Fruit fly (Drosophila melanogaster) whole organism, embryonic: ENCODE data around the gene fog.

Experiments
- Adf1 ChIP-seq: fragments of 200-800 bp; sonication (Bioruptor generic); IDR thresholded peaks from 2 replicates; pipeline ENCODE4 v1.3.6; 2022; ENCODE audit warnings: missing biosample characterization, missing genetic modification characterization
- Atf-2 ChIP-seq: fragments of 200-800 bp; sonication (Bioruptor generic); optimal IDR thresholded peaks from 2 replicates; lab custom pipeline; 2016; ENCODE audit warnings: missing biosample characterization, missing genetic modification characterization
- Atf3 ChIP-seq: fragments of 200-800 bp; sonication (Bioruptor generic); optimal IDR thresholded peaks from 3 replicates; lab custom pipeline; 2016; ENCODE audit warnings: missing biosample characterization, missing genetic modification characterization
- Atf6 ChIP-seq: fragments of 200-800 bp; sonication (Bioruptor generic); IDR thresholded peaks from 2 replicates; pipeline ENCODE4 v1.3.6; 2022; ENCODE audit warnings: missing biosample characterization, missing genetic modification characterization
- CG10321 ChIP-seq: fragments of 200-800 bp; sonication (Bioruptor generic); IDR thresholded peaks from 2 replicates; pipeline ENCODE4 v1.3.6; 2022; ENCODE audit warnings: missing biosample characterization, missing genetic modification characterization
- CG10565 ChIP-seq: fragments of 200-800 bp; sonication (Bioruptor generic); optimal IDR thresholded peaks from 3 replicates; lab custom pipeline; 2016; ENCODE audit warnings: missing biosample characterization, mild to moderate bottlenecking, missing genetic modification characterization
- CG11085 ChIP-seq: fragments of 200-800 bp; sonication (Bioruptor generic); IDR thresholded peaks from 2 replicates; pipeline ENCODE4 v1.3.6; 2022; ENCODE audit warnings: missing biosample characterization, missing genetic modification characterization
- CG1233 ChIP-seq: fragments of 200-800 bp; sonication (Bioruptor generic); optimal IDR thresholded peaks from 4 replicates; lab custom pipeline; 2018; ENCODE audit warnings: missing biosample characterization, mild to moderate bottlenecking, missing genetic modification characterization
- CG15696 ChIP-seq: fragments of 200-800 bp; sonication (Bioruptor generic); optimal IDR thresholded peaks from 2 replicates; lab custom pipeline; 2019; ENCODE audit warnings: missing biosample characterization, mild to moderate bottlenecking, missing genetic modification characterization, moderate library complexity
- CG2199 ChIP-seq: fragments of 200-800 bp; sonication (Bioruptor generic); IDR thresholded peaks from 3 replicates; pipeline ENCODE4 v1.3.6; 2022; ENCODE audit warnings: missing biosample characterization, missing genetic modification characterization
- CG2875 ChIP-seq: fragments of 200-800 bp; sonication (Bioruptor generic); optimal IDR thresholded peaks from 2 replicates; lab custom pipeline; 2017; ENCODE audit warnings: missing biosample characterization, mild to moderate bottlenecking, missing genetic modification characterization, missing genetic modification reagents
- CG30403 ChIP-seq: fragments of 200-800 bp; sonication (Bioruptor generic); optimal IDR thresholded peaks from 3 replicates; lab custom pipeline; 2016; ENCODE audit warnings: missing biosample characterization, missing genetic modification characterization
- CG34376 ChIP-seq: fragments of 200-800 bp; sonication (Bioruptor generic); optimal IDR thresholded peaks from 2 replicates; lab custom pipeline; 2018; ENCODE audit warnings: missing biosample characterization, mild to moderate bottlenecking, missing genetic modification characterization
- CG34422 ChIP-seq: fragments of 200-800 bp; sonication (Bioruptor generic); IDR thresholded peaks from 3 replicates; pipeline ENCODE4 v1.3.6; 2022; ENCODE audit warnings: missing biosample characterization, missing genetic modification characterization
- CG4328 ChIP-seq: fragments of 200-800 bp; sonication (Bioruptor generic); optimal IDR thresholded peaks from 3 replicates; lab custom pipeline; 2017; ENCODE audit warnings: missing biosample characterization, missing genetic modification reagents, missing genetic modification characterization
- CG6854 ChIP-seq: fragments of 200-800 bp; sonication (Bioruptor generic); optimal IDR thresholded peaks from 3 replicates; lab custom pipeline; 2017; ENCODE audit warnings: missing biosample characterization, mild to moderate bottlenecking, missing genetic modification characterization
- CG7271 ChIP-seq: fragments of 200-800 bp; sonication (Bioruptor generic); optimal IDR thresholded peaks from 2 replicates; lab custom pipeline; 2018; ENCODE audit warnings: missing biosample characterization, mild to moderate bottlenecking, missing genetic modification characterization, moderate library complexity
- CG8924 ChIP-seq: fragments of 200-800 bp; optimal IDR thresholded peaks from 3 replicates; lab custom pipeline; 2019; ENCODE audit warnings: missing biosample characterization, mild to moderate bottlenecking, missing genetic modification characterization, moderate library complexity
- CG9727 ChIP-seq: fragments of 200-800 bp; sonication (Bioruptor generic); optimal IDR thresholded peaks from 3 replicates; lab custom pipeline; 2017; ENCODE audit warnings: missing biosample characterization, mild to moderate bottlenecking, missing genetic modification characterization
- CG9876 ChIP-seq: fragments of 200-800 bp; sonication (Bioruptor generic); optimal IDR thresholded peaks from 2 replicates; lab custom pipeline; 2016; ENCODE audit warnings: missing biosample characterization, missing genetic modification characterization
- Dad ChIP-seq: fragments of 200-800 bp; sonication (Bioruptor generic); optimal IDR thresholded peaks from 3 replicates; lab custom pipeline; 2016; ENCODE audit warnings: missing biosample characterization, missing genetic modification characterization
- Dll ChIP-seq: fragments of 200-800 bp; sonication (Bioruptor generic); IDR thresholded peaks from 4 replicates; pipeline ENCODE4 v1.3.6; 2022; ENCODE audit warnings: missing biosample characterization, missing genetic modification characterization; ENCODE audit not compliant: partially characterized antibody
- Dref ChIP-seq: fragments of 200-800 bp; sonication (Bioruptor generic); IDR thresholded peaks from 2 replicates; pipeline ENCODE4 v1.3.6; 2022; ENCODE audit warnings: missing biosample characterization, missing genetic modification characterization
- Drgx ChIP-seq: fragments of 200-800 bp; sonication (Bioruptor generic); IDR thresholded peaks from 2 replicates; pipeline ENCODE4 v1.3.6; 2022; ENCODE audit warnings: missing biosample characterization, missing genetic modification characterization
- H2.0 ChIP-seq: fragments of 200-800 bp; sonication (Bioruptor generic); IDR thresholded peaks from 2 replicates; pipeline ENCODE4 v1.3.6; 2022; ENCODE audit warnings: missing biosample characterization, missing genetic modification characterization
- HmgZ ChIP-seq: fragments of 200-800 bp; sonication (Bioruptor generic); optimal IDR thresholded peaks from 2 replicates; lab custom pipeline; 2018; ENCODE audit warnings: missing biosample characterization, mild to moderate bottlenecking, missing genetic modification characterization
- MBD-R2 ChIP-seq: fragments of 200-800 bp; sonication (Bioruptor generic); IDR thresholded peaks from 2 replicates; pipeline ENCODE4 v1.3.6; 2022; ENCODE audit warnings: missing biosample characterization, missing genetic modification characterization
- Nf-YB ChIP-seq: fragments of 200-800 bp; sonication (Bioruptor generic); optimal IDR thresholded peaks from 3 replicates; lab custom pipeline; 2019; ENCODE audit warnings: missing biosample characterization, mild to moderate bottlenecking, missing genetic modification characterization, moderate library complexity
- Scr ChIP-seq: fragments of 200-800 bp; sonication (Bioruptor generic); IDR thresholded peaks from 2 replicates; pipeline ENCODE4 v1.3.6; 2022; ENCODE audit warnings: missing biosample characterization, missing genetic modification characterization; ENCODE audit not compliant: partially characterized antibody
- Spps ChIP-seq: fragments of 200-800 bp; sonication (Bioruptor generic); optimal IDR thresholded peaks from 2 replicates; lab custom pipeline; 2018; ENCODE audit warnings: missing biosample characterization, mild to moderate bottlenecking, missing genetic modification characterization
- Stat92E ChIP-seq, 3 experiments: fragments of >200 bp in 2 of 3; fragments of 200-800 bp in 1 of 3; sonication (Bioruptor generic) in 1 of 3; optimal IDR thresholded peaks; 2 replicates each; lab custom pipeline; 2017 to 2019; ENCODE audit warnings: missing biosample characterization in 3 of 3, missing genetic modification characterization in 3 of 3, mild to moderate bottlenecking in 1 of 3, moderate library complexity in 1 of 3
- Tbp ChIP-seq: fragments of >200 bp; optimal IDR thresholded peaks from 2 replicates; lab custom pipeline; 2018; ENCODE audit warnings: missing biosample characterization, missing genetic modification characterization
- YL-1 ChIP-seq: fragments of 200-800 bp; sonication (Bioruptor generic); optimal IDR thresholded peaks from 3 replicates; lab custom pipeline; 2017; ENCODE audit warnings: missing biosample characterization, mild to moderate bottlenecking, missing genetic modification characterization
- dati ChIP-seq: fragments of 200-800 bp; sonication (Bioruptor generic); IDR thresholded peaks from 2 replicates; pipeline ENCODE4 v1.3.6; 2022; ENCODE audit warnings: missing biosample characterization, missing genetic modification characterization
- gro ChIP-seq: fragments of 200-800 bp; sonication (Bioruptor generic); optimal IDR thresholded peaks from 2 replicates; lab custom pipeline; 2016; ENCODE audit warnings: missing biosample characterization, missing genetic modification characterization
- lbe ChIP-seq: fragments of 200-800 bp; sonication (Bioruptor generic); optimal IDR thresholded peaks from 2 replicates; lab custom pipeline; 2016; ENCODE audit warnings: missing biosample characterization, mild to moderate bottlenecking, missing genetic modification characterization
- lola ChIP-seq, 3 experiments: fragments of >200 bp in 2 of 3; fragments of 200-800 bp in 1 of 3; sonication (Bioruptor generic) in 1 of 3; optimal IDR thresholded peaks; 2 replicates each; lab custom pipeline; 2017 to 2019; ENCODE audit warnings: missing biosample characterization in 3 of 3, missing genetic modification characterization in 3 of 3, mild to moderate bottlenecking in 1 of 3, moderate library complexity in 1 of 3
- luna ChIP-seq: fragments of 200-800 bp; sonication (Bioruptor generic); optimal IDR thresholded peaks from 2 replicates; lab custom pipeline; 2016; ENCODE audit warnings: missing biosample characterization, missing genetic modification characterization
- nom ChIP-seq: fragments of 200-800 bp; sonication (Bioruptor generic); optimal IDR thresholded peaks from 2 replicates; lab custom pipeline; 2017; ENCODE audit warnings: missing biosample characterization, missing genetic modification characterization, mild to moderate bottlenecking, moderate library complexity, missing genetic modification reagents
- pfk ChIP-seq: fragments of 200-800 bp; sonication (Bioruptor generic); optimal IDR thresholded peaks from 2 replicates; lab custom pipeline; 2018; ENCODE audit warnings: missing biosample characterization, mild to moderate bottlenecking, missing genetic modification characterization, moderate library complexity
- pho ChIP-seq: fragments of 200-800 bp; sonication (Bioruptor generic); optimal IDR thresholded peaks from 2 replicates; lab custom pipeline; 2016; ENCODE audit warnings: missing biosample characterization, missing genetic modification characterization
- phol ChIP-seq: fragments of 200-800 bp; sonication (Bioruptor generic); optimal IDR thresholded peaks from 3 replicates; lab custom pipeline; 2018; ENCODE audit warnings: missing biosample characterization, mild to moderate bottlenecking, missing genetic modification characterization, moderate library complexity
- pnt ChIP-seq: fragments of 200-800 bp; sonication (Bioruptor generic); optimal IDR thresholded peaks from 3 replicates; lab custom pipeline; 2016; ENCODE audit warnings: missing biosample characterization, missing genetic modification characterization
- rib ChIP-seq: fragments of 200-800 bp; sonication (Bioruptor generic); IDR thresholded peaks from 2 replicates; pipeline ENCODE4 v1.3.6; 2022; ENCODE audit warnings: missing biosample characterization, missing genetic modification characterization
- scrt ChIP-seq: fragments of 200-800 bp; sonication (Bioruptor generic); optimal IDR thresholded peaks from 2 replicates; lab custom pipeline; 2018; ENCODE audit warnings: missing biosample characterization, mild to moderate bottlenecking, missing genetic modification characterization, moderate library complexity
- seq ChIP-seq: fragments of 200-800 bp; sonication (Bioruptor generic); IDR thresholded peaks from 2 replicates; pipeline ENCODE4 v1.3.6; 2022; ENCODE audit warnings: missing biosample characterization, missing genetic modification characterization
- slp2 ChIP-seq: fragments of 200-800 bp; sonication (Bioruptor generic); optimal IDR thresholded peaks from 2 replicates; lab custom pipeline; 2016; ENCODE audit warnings: missing biosample characterization, missing genetic modification characterization
- so ChIP-seq: fragments of 200-800 bp; sonication (Bioruptor generic); IDR thresholded peaks from 3 replicates; pipeline ENCODE4 v1.3.6; 2022; ENCODE audit warnings: missing biosample characterization, missing genetic modification characterization
- vfl ChIP-seq: fragments of 200-800 bp; sonication (Bioruptor generic); optimal IDR thresholded peaks from 2 replicates; lab custom pipeline; 2016; ENCODE audit warnings: missing biosample characterization, missing genetic modification characterization
- vnd ChIP-seq: fragments of 200-800 bp; sonication (Bioruptor generic); IDR thresholded peaks from 3 replicates; pipeline ENCODE4 v1.3.6; 2022; ENCODE audit warnings: missing biosample characterization, missing genetic modification characterization; ENCODE audit not compliant: partially characterized antibody
- wdn ChIP-seq: fragments of 200-800 bp; sonication (Bioruptor generic); IDR thresholded peaks from 2 replicates; pipeline ENCODE4 v1.3.6; 2022; ENCODE audit warnings: missing biosample characterization, missing genetic modification characterization

The fog gene

dm6 chrX:22833534-22833933, 21.5 kb downstream of the fog start (continued):
- no peak for TF ChIP-seq vfl
- no peak for TF ChIP-seq Dad
- no peak for TF ChIP-seq Adf1 (GFP tag; lab: Robert Waterston, UW)
- TF ChIP-seq Dref (GFP tag; lab: Robert Waterston, UW) = no peak
- no peak for TF ChIP-seq Tbp (GFP tag; lab: Kevin White, UChicago)
- TF ChIP-seq slp2 (GFP tag; lab: Kevin White, UChicago) = peak; percentile 24
- TF ChIP-seq scrt = peak; percentile 1
- TF ChIP-seq so = peak; percentile 50; the same call in 1 of the 3 replicates
- no peak for TF ChIP-seq CG15696 (tag; lab: Kevin White, UChicago)
- TF ChIP-seq CG1233 = peak; percentile 28
- TF ChIP-seq HmgZ = no peak
- TF ChIP-seq CG9876 (GFP tag; lab: Kevin White, UChicago) = no peak
- no peak for TF ChIP-seq YL-1 (GFP tag; lab: Kevin White, UChicago)
- no peak for TF ChIP-seq dati (GFP tag; lab: Robert Waterston, UW)
- no peak for TF ChIP-seq pfk (GFP tag; lab: Kevin White, UChicago)
- TF ChIP-seq CG30403 (GFP tag; lab: Kevin White, UChicago) = peak; percentile 52
- TF ChIP-seq Scr (GFP tag; lab: Robert Waterston, UW) = no peak
- no peak for TF ChIP-seq Atf3
- TF ChIP-seq Dll = no peak
- TF ChIP-seq CG9727 (GFP tag; lab: Kevin White, UChicago) = peak; percentile 11
- TF ChIP-seq CG34376 = no peak
- peak; percentile 21 for TF ChIP-seq CG8924 (tag; lab: Kevin White, UChicago)
- no peak for TF ChIP-seq seq (GFP tag; lab: Robert Waterston, UW)
- TF ChIP-seq CG4328 (GFP tag; lab: Kevin White, UChicago) = no peak
- TF ChIP-seq CG34422 = peak; percentile 58; the same call in 2 of the 3 replicates
- TF ChIP-seq pnt = peak; percentile 62
- no peak for TF ChIP-seq CG11085 (GFP tag; lab: Robert Waterston, UW)
- peak; percentile 16 for TF ChIP-seq CG2875 (GFP tag; lab: Kevin White, UChicago)
- no peak for TF ChIP-seq rib
- TF ChIP-seq CG2199 (GFP tag; lab: Robert Waterston, UW) = no peak
- no peak for TF ChIP-seq Spps (tag; lab: Kevin White, UChicago)
- TF ChIP-seq Nf-YB (GFP tag; lab: Kevin White, UChicago) = no peak
- no peak for TF ChIP-seq CG10321 (GFP tag; lab: Robert Waterston, UW)
- no peak for TF ChIP-seq gro (GFP tag; lab: Kevin White, UChicago)
- no peak for TF ChIP-seq CG6854 (GFP tag; lab: Kevin White, UChicago)
- TF ChIP-seq luna (GFP tag; lab: Kevin White, UChicago) = no peak
- TF ChIP-seq lbe (GFP tag; lab: Kevin White, UChicago) = no peak
- TF ChIP-seq nom (GFP tag; lab: Kevin White, UChicago) = no peak
- peak; percentile 17; the same call in 1 of the 2 replicates for TF ChIP-seq H2.0 (GFP tag; lab: Robert Waterston, UW)
- no peak for TF ChIP-seq vnd
- TF ChIP-seq CG7271 (tag; lab: Kevin White, UChicago) = no peak
- TF ChIP-seq wdn (GFP tag; lab: Robert Waterston, UW) = no peak
- TF ChIP-seq MBD-R2 (GFP tag; lab: Robert Waterston, UW) = no peak
- TF ChIP-seq phol (tag; lab: Kevin White, UChicago) = peak; percentile 74
- no peak for TF ChIP-seq Atf-2
- no peak for TF ChIP-seq pho (GFP tag; lab: Kevin White, UChicago)
- TF ChIP-seq Atf6 (GFP tag; lab: Robert Waterston, UW) = 0 out of 2 replicates have a peak, but pooled peaks have one; percentile 19
- no peak for TF ChIP-seq Stat92E (GFP tag; optimal IDR thresholded peaks at IDR 0.05; lab: Kevin White, UChicago)
- peak; percentile 89 for TF ChIP-seq Drgx
- TF ChIP-seq lola (GFP tag; optimal IDR thresholded peaks at IDR 0.05; lab: Kevin White, UChicago) = peak in 1 of 3 experiments; percentile 41
- TF ChIP-seq CG10565 (GFP tag; lab: Kevin White, UChicago) = no peak
